Fruit fly (Drosophila melanogaster): ENCODE results near the gene Rga.

DNA sequence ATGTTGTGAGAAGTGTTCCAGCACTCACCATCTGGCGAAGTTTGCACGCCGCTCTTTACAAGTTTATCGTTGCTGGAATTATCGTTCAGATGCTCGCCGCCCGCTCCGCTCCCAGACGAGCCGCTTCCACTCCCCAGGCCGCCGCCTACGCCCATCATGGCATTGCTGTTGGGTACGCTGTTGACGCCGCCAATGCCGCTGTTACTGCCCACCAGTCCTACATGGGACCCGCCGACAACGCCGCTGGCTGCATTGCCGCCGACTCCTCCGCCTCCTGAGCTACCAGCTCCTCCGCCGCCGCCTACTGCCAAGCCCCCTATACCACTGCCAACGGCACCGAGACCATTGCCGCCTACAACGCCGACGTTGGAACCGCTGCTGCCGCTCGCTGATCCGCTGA lies 4.5 kb downstream of the Rga start:
- TF ChIP-seq usp (GFP tag; optimal IDR thresholded peaks at IDR 0.05): no peak
- no peak for TF ChIP-seq pan (optimal IDR thresholded peaks at IDR 0.05)
- no peak for TF ChIP-seq psq (optimal IDR thresholded peaks at IDR 0.05)

Data from whole organism.